Worm (Caenorhabditis elegans) whole organism, L1 larva: ENCODE data around the gene F07F6.7.

Experiments
- alr-1 ChIP-seq: fragments of 200-800 bp; sonication (Bioruptor generic); optimal IDR thresholded peaks from 2 replicates; lab custom pipeline; 2018; ENCODE audit warnings: borderline replicate concordance, mild to moderate bottlenecking, missing genetic modification characterization, missing compliant biosample characterization
- ces-1 ChIP-seq: fragments of 150-350 bp; optimal IDR thresholded peaks from 2 replicates; lab custom pipeline; 2014; ENCODE audit warnings: missing biosample characterization, missing genetic modification reagents, missing genetic modification characterization
- elt-3 ChIP-seq, 6 experiments: fragments of 150-350 bp in 1 of 6; sonication (generic microtip); optimal IDR thresholded peaks; 2 replicates each; lab custom pipeline; 2017 to 2018; ENCODE audit warnings: missing biosample characterization in 6 of 6, missing genetic modification characterization in 6 of 6, inconsistent platforms in 1 of 6
- fkh-10 ChIP-seq: sonication (generic microtip); optimal IDR thresholded peaks from 2 replicates; lab custom pipeline; 2017; ENCODE audit warnings: missing biosample characterization, missing genetic modification reagents, missing genetic modification characterization
- grh-1 ChIP-seq: fragments of 200-800 bp; sonication (Bioruptor generic); IDR thresholded peaks from 2 replicates; pipeline ENCODE4 v1.3.6; 2022; ENCODE audit warnings: missing genetic modification reagents, missing genetic modification characterization, missing compliant biosample characterization
- hpl-2 ChIP-seq: fragments of 150-350 bp; optimal IDR thresholded peaks from 2 replicates; lab custom pipeline; 2014; ENCODE audit warnings: missing biosample characterization, missing genetic modification reagents, missing genetic modification characterization
- mdl-1 ChIP-seq, 2 experiments: fragments of 150-350 bp; optimal IDR thresholded peaks; 2 replicates each; lab custom pipeline; 2014 to 2017; ENCODE audit warnings: missing biosample characterization in 2 of 2, missing genetic modification characterization in 2 of 2, inconsistent platforms in 1 of 2
- nhr-12 ChIP-seq: sonication (generic microtip); optimal IDR thresholded peaks from 2 replicates; lab custom pipeline; 2017; ENCODE audit warnings: missing biosample characterization, missing genetic modification characterization
- nhr-76 ChIP-seq: sonication (generic microtip); optimal IDR thresholded peaks from 2 replicates; lab custom pipeline; 2017; ENCODE audit warnings: missing biosample characterization, missing genetic modification characterization
- tlp-1 ChIP-seq: fragments of 150-350 bp; optimal IDR thresholded peaks from 2 replicates; lab custom pipeline; 2014; ENCODE audit warnings: missing biosample characterization, missing genetic modification characterization

DNA sequence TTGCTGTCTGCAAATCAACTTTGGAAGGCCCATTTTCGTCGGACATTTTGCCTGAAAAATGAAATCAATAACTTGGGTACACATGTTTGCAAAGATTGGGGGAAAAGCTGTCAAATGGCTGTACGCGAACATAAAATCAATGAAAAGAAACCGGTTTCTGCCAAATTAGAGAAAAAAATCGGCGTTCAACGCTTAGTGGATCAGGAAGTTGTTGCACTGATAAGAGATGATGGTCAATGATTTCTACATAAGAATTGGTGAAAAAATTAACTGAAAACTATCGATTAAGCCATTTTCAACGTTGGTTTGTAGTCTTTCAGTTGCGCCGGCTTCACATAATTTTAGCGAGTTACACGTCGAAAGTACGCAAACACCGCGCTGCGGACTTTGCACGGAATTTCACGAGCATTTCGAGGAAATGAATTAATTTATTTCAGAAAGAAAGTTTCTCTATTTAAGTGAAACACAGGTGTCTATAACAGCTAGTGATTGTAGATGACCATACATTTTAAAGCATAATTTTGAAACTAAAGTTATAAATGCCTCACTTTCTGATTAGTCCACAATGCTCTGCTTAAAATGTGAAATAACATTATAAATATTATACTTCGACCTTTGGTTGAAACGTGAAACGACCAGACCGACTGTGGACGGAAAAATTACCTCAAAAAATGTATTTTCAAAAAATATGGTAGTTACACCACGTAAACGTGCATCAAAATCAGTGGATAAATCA lies 6.0 kb upstream of the F07F6.7 start, which contains the start of the genes F07F6.4 and F07F6.2:
- TF ChIP-seq alr-1 (tag; lab: Kevin White, UChicago) (no peak), nhr-12 (no peak), nhr-76 (tag; lab: Kevin White, UChicago) (no peak), grh-1 (GFP tag; lab: Robert Waterston, UW) (no peak), mdl-1 (tag; optimal IDR thresholded peaks at IDR 0.05; lab: Kevin White, UChicago) (no peak), elt-3 (tag; optimal IDR thresholded peaks at IDR 0.05; lab: Kevin White, UChicago) (no peak), hpl-2 (GFP tag; lab: Kevin White, UChicago) (no peak), tlp-1 (tag; lab: Kevin White, UChicago) (no peak), ces-1 (GFP tag; lab: Kevin White, UChicago) (no peak), fkh-10 (GFP tag; lab: Kevin White, UChicago) (no peak)
